Fruit fly (Drosophila melanogaster): ENCODE data around the gene CG43220.

CG43220 gene

dm6 chr2L:17477710-17478109, 8.7 kb upstream of the CG43220 start, which contains the start of gene cass (continued):
- no peak for TF ChIP-seq CG14441 (GFP tag; IDR thresholded peaks at IDR 0.05)
- TF ChIP-seq Rfx (GFP tag; IDR thresholded peaks at IDR 0.05): no peak
- no peak for TF ChIP-seq Ets65A (GFP tag)
- no peak for TF ChIP-seq CG17359 (tag; optimal IDR thresholded peaks at IDR 0.05)
- TF ChIP-seq corto (GFP tag; optimal IDR thresholded peaks at IDR 0.05): no peak
- 0 out of 3 replicates have a peak, but pooled peaks have one; percentile 18 for TF ChIP-seq CG17361 (GFP tag; IDR thresholded peaks at IDR 0.05)
- TF ChIP-seq CG33557 (GFP tag; optimal IDR thresholded peaks at IDR 0.05): no peak
- peak; percentile 17 for TF ChIP-seq CG17186 (GFP tag; optimal IDR thresholded peaks at IDR 0.05)
- TF ChIP-seq CG7271 (tag; optimal IDR thresholded peaks at IDR 0.05): peak; percentile 32
- TF ChIP-seq ash1 (GFP tag; optimal IDR thresholded peaks at IDR 0.05): no peak
- no peak for TF ChIP-seq tup (GFP tag; optimal IDR thresholded peaks at IDR 0.05)
- no peak for TF ChIP-seq trh (GFP tag; optimal IDR thresholded peaks at IDR 0.05)
- no peak for TF ChIP-seq CG17912 (GFP tag; optimal IDR thresholded peaks at IDR 0.05)
- TF ChIP-seq zen2 (GFP tag; IDR thresholded peaks at IDR 0.05; ENCODE audit: partially characterized antibody): peak; percentile 84
- no peak for TF ChIP-seq CG13424 (tag; optimal IDR thresholded peaks at IDR 0.05)
- TF ChIP-seq CG10274 (GFP tag; optimal IDR thresholded peaks at IDR 0.05): no peak
- no peak for TF ChIP-seq CG31224 (GFP tag; IDR thresholded peaks at IDR 0.05)
- no peak for TF ChIP-seq Rx (GFP tag; IDR thresholded peaks at IDR 0.05)
- TF ChIP-seq CG13624 (GFP tag; optimal IDR thresholded peaks at IDR 0.05): no peak
- no peak for TF ChIP-seq Hand (GFP tag; optimal IDR thresholded peaks at IDR 0.05)
- TF ChIP-seq CG16813 (GFP tag; IDR thresholded peaks at IDR 0.05; ENCODE audit: partially characterized antibody): peak; percentile 94
- no peak for TF ChIP-seq ERR (GFP tag; optimal IDR thresholded peaks at IDR 0.05)
- no peak; the same call in 2 of the 3 replicates for TF ChIP-seq ci (GFP tag; IDR thresholded peaks at IDR 0.05)
- no peak for TF ChIP-seq tll (GFP tag; optimal IDR thresholded peaks at IDR 0.05)
- no peak for TF ChIP-seq CG12155 (GFP tag; optimal IDR thresholded peaks at IDR 0.05)
- no peak for TF ChIP-seq CG10959 (GFP tag; IDR thresholded peaks at IDR 0.05)
- TF ChIP-seq CG11085 (GFP tag; IDR thresholded peaks at IDR 0.05): no peak
- TF ChIP-seq odd (GFP tag; optimal IDR thresholded peaks at IDR 0.05): no peak
- TF ChIP-seq ems (GFP tag; optimal IDR thresholded peaks at IDR 0.05): no peak
- peak; percentile 75 for TF ChIP-seq CG1603 (tag; optimal IDR thresholded peaks at IDR 0.05)
- no peak for TF ChIP-seq Adf1 (GFP tag; IDR thresholded peaks at IDR 0.05)
- TF ChIP-seq Atf-2 (GFP tag; optimal IDR thresholded peaks at IDR 0.05): no peak
- TF ChIP-seq cwo (GFP tag; optimal IDR thresholded peaks at IDR 0.05): no peak
- no peak for TF ChIP-seq CG6813 (GFP tag; optimal IDR thresholded peaks at IDR 0.05)
- TF ChIP-seq CG16863 (GFP tag; optimal IDR thresholded peaks at IDR 0.05): no peak
- TF ChIP-seq CG13123 (GFP tag; optimal IDR thresholded peaks at IDR 0.05): no peak
- no peak for TF ChIP-seq slou (GFP tag; optimal IDR thresholded peaks at IDR 0.05)
- no peak for TF ChIP-seq al (GFP tag; IDR thresholded peaks at IDR 0.05)
- no peak for TF ChIP-seq Nf-YC (tag; optimal IDR thresholded peaks at IDR 0.05)
- no peak for TF ChIP-seq CG10431 (GFP tag; optimal IDR thresholded peaks at IDR 0.05)
- no peak for TF ChIP-seq zfh2 (GFP tag; optimal IDR thresholded peaks at IDR 0.05)
- TF ChIP-seq kay (GFP tag; optimal IDR thresholded peaks at IDR 0.05): no peak
- TF ChIP-seq ranshi (GFP tag; IDR thresholded peaks at IDR 0.05): no peak
- no peak for TF ChIP-seq CHES-1-like (GFP tag; optimal IDR thresholded peaks at IDR 0.05)
- TF ChIP-seq CG8089 (GFP tag; optimal IDR thresholded peaks at IDR 0.05): no peak
- no peak for TF ChIP-seq ttk (GFP tag; IDR thresholded peaks at IDR 0.05)
- no peak for TF ChIP-seq zf30C (GFP tag; optimal IDR thresholded peaks at IDR 0.05)
- peak; percentile 73 for TF ChIP-seq CoRest (tag; optimal IDR thresholded peaks at IDR 0.05)
- TF ChIP-seq CG17612 (GFP tag; IDR thresholded peaks at IDR 0.05): no peak
- no peak for TF ChIP-seq onecut (GFP tag; IDR thresholded peaks at IDR 0.05)
- TF ChIP-seq Gug (GFP tag; IDR thresholded peaks at IDR 0.05): no peak
- no peak for TF ChIP-seq CG10209 (GFP tag; optimal IDR thresholded peaks at IDR 0.05)
